Fruit fly (Drosophila melanogaster): ENCODE data around the gene mAcon2.

The mAcon2 gene

DNA sequence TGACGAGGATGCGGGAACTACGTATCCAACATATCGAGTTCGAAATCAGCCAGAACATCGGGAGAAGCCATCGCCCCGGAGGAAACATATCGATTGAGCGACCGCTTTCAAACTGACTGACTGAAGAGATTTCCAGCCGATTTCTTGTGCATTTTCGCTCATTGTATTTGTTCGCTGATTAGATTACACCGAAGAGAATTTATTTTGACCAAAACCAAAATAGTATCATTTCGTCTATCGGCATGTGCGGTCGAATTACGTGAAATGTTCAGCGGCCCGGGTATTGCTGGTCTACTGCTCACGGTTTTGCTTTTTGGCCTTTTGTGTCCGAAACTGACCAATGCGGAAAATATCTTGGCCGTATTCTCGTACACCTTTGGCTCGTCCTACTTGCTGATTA lies 38.3 kb downstream of the mAcon2 start, which contains the start of the genes Ugt304A1 and Ugt303A1:
Gene Ugt304A1 (minus strand): TSS at position 101 of the 400 bp plus-strand sequence.
Gene Ugt303A1 (plus strand): TSS at position 222 of the 400 bp plus-strand sequence.
- no peak for TF ChIP-seq CG8478 (optimal IDR thresholded peaks at IDR 0.05)
- TF ChIP-seq CTCF (optimal IDR thresholded peaks at IDR 0.05), result no peak

DNA sequence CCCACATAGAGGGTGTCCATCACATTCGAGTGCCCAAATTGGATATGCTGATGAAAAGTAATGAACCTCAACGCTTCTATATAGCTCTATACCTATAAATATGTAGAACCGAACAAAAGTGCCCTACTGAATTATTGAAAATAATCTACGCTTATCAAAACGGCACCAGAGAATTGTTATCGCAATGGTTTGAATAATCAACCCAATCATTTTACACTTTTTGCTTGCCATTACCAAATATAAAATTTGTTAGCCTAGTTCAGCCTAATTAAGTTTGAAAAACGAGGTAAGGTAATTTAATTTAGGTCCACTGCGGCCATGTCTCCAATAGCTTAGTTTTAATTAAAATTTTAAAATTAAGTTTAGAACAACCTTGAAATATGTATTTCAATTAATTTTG lies 38.8 kb downstream of the mAcon2 start:
- TF ChIP-seq CTCF (optimal IDR thresholded peaks at IDR 0.05), result no peak
- no peak for TF ChIP-seq CG8478 (optimal IDR thresholded peaks at IDR 0.05)

- TF ChIP-seq CTCF (optimal IDR thresholded peaks at IDR 0.05) (no peak), CG8478 (optimal IDR thresholded peaks at IDR 0.05) (no peak)
These were observed 40.6 kb downstream of the mAcon2 start for dm6 chr3R:11177579-11177978.

DNA sequence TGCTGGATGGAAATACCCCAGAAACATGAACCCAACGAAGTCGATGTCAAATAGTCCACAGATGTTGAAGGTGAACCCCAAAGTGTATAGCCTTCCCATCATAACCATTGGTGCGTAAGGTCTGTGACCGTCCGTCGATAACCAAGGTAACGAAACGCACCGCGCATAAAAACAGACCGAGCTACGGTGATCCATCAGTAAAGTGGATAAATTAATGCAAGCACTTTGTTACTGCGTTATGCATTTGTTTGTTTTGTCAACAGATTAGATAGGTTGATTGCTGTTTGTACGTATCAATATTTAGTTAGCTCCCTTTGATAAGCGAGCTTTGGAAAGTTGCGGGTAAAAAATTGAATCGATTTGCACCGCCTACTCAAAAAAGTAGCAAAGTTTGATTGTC lies 41.3 kb downstream of the mAcon2 start:
- TF ChIP-seq CTCF (optimal IDR thresholded peaks at IDR 0.05) (no peak), CG8478 (optimal IDR thresholded peaks at IDR 0.05) (no peak)
